Fruit fly (Drosophila melanogaster) whole organism, embryonic: ENCODE results near the gene CG31068.

Source experiments
- Abd-B ChIP-seq: fragments of 200-800 bp; sonication (Bioruptor generic); optimal IDR thresholded peaks from 2 replicates; lab custom pipeline; 2018; ENCODE audit warnings: missing biosample characterization, mild to moderate bottlenecking, missing genetic modification characterization, moderate library complexity
- Atf-2 ChIP-seq: fragments of 200-800 bp; sonication (Bioruptor generic); optimal IDR thresholded peaks from 2 replicates; lab custom pipeline; 2016; ENCODE audit warnings: missing biosample characterization, missing genetic modification characterization
- CG10366 ChIP-seq: fragments of 200-800 bp; sonication (Bioruptor generic); IDR thresholded peaks from 2 replicates; pipeline ENCODE4 v1.3.6; 2022; ENCODE audit warnings: missing biosample characterization, missing genetic modification characterization
- CG13775 ChIP-seq: fragments of 200-800 bp; sonication (Bioruptor generic); optimal IDR thresholded peaks from 3 replicates; lab custom pipeline; 2017; ENCODE audit warnings: missing biosample characterization, mild to moderate bottlenecking, missing genetic modification characterization
- CG1529 ChIP-seq: fragments of 200-800 bp; sonication (Bioruptor generic); optimal IDR thresholded peaks from 3 replicates; lab custom pipeline; 2018; ENCODE audit warnings: missing biosample characterization, missing genetic modification characterization
- CG16813 ChIP-seq: fragments of 200-800 bp; sonication (Bioruptor generic); IDR thresholded peaks from 3 replicates; pipeline ENCODE4 v1.3.6; 2022; ENCODE audit warnings: missing biosample characterization, missing genetic modification characterization; ENCODE audit not compliant: partially characterized antibody
- CG17328 ChIP-seq: fragments of 200-800 bp; sonication (Bioruptor generic); IDR thresholded peaks from 2 replicates; pipeline ENCODE4 v1.3.6; 2022; ENCODE audit warnings: missing biosample characterization, missing genetic modification characterization
- CG17359 ChIP-seq: fragments of 200-800 bp; sonication (Bioruptor generic); optimal IDR thresholded peaks from 3 replicates; lab custom pipeline; 2018; ENCODE audit warnings: missing biosample characterization, mild to moderate bottlenecking, missing genetic modification characterization, moderate library complexity
- CG18599 ChIP-seq: fragments of 200-800 bp; sonication (Bioruptor generic); optimal IDR thresholded peaks from 3 replicates; lab custom pipeline; 2017; ENCODE audit warnings: missing biosample characterization, missing genetic modification characterization, mild to moderate bottlenecking, moderate library complexity, missing genetic modification reagents
- CG2875 ChIP-seq: fragments of 200-800 bp; sonication (Bioruptor generic); optimal IDR thresholded peaks from 2 replicates; lab custom pipeline; 2017; ENCODE audit warnings: missing biosample characterization, mild to moderate bottlenecking, missing genetic modification characterization, missing genetic modification reagents
- CG30403 ChIP-seq: fragments of 200-800 bp; sonication (Bioruptor generic); optimal IDR thresholded peaks from 3 replicates; lab custom pipeline; 2016; ENCODE audit warnings: missing biosample characterization, missing genetic modification characterization
- CG30431 ChIP-seq: fragments of 200-800 bp; sonication (Bioruptor generic); optimal IDR thresholded peaks from 2 replicates; lab custom pipeline; 2017; ENCODE audit warnings: missing biosample characterization, missing genetic modification characterization
- CG32532 ChIP-seq: fragments of 200-800 bp; sonication (Bioruptor generic); IDR thresholded peaks from 2 replicates; pipeline ENCODE4 v1.3.6; 2022; ENCODE audit warnings: missing biosample characterization, missing genetic modification characterization
- CG32772 ChIP-seq: fragments of 200-800 bp; sonication (Bioruptor generic); IDR thresholded peaks from 2 replicates; pipeline ENCODE4 v1.3.6; 2022; ENCODE audit warnings: missing biosample characterization, missing genetic modification characterization
- CG4854 ChIP-seq: fragments of 200-800 bp; sonication (Bioruptor generic); optimal IDR thresholded peaks from 2 replicates; lab custom pipeline; 2016; ENCODE audit warnings: missing biosample characterization, missing genetic modification characterization, inconsistent platforms
- CG7271 ChIP-seq: fragments of 200-800 bp; sonication (Bioruptor generic); optimal IDR thresholded peaks from 2 replicates; lab custom pipeline; 2018; ENCODE audit warnings: missing biosample characterization, mild to moderate bottlenecking, missing genetic modification characterization, moderate library complexity
- CG8281 ChIP-seq: fragments of 200-800 bp; sonication (Bioruptor generic); optimal IDR thresholded peaks from 2 replicates; lab custom pipeline; 2018; ENCODE audit warnings: missing biosample characterization, mild to moderate bottlenecking, missing genetic modification characterization, moderate library complexity
- CG9437 ChIP-seq: fragments of 200-800 bp; sonication (Bioruptor generic); optimal IDR thresholded peaks from 2 replicates; lab custom pipeline; 2018; ENCODE audit warnings: missing biosample characterization, mild to moderate bottlenecking, missing genetic modification characterization
- D19A ChIP-seq: fragments of 200-800 bp; optimal IDR thresholded peaks from 3 replicates; lab custom pipeline; 2019; ENCODE audit warnings: missing biosample characterization, mild to moderate bottlenecking, missing genetic modification characterization, moderate library complexity
- Gsc ChIP-seq: fragments of 200-800 bp; sonication (Bioruptor generic); IDR thresholded peaks from 2 replicates; pipeline ENCODE4 v1.3.6; 2022; ENCODE audit warnings: missing biosample characterization, missing genetic modification characterization
- H15 ChIP-seq: fragments of 200-800 bp; sonication (Bioruptor generic); IDR thresholded peaks from 3 replicates; pipeline ENCODE4 v1.3.6; 2022; ENCODE audit warnings: missing biosample characterization, missing genetic modification characterization
- Hr39 ChIP-seq: fragments of >200 bp; optimal IDR thresholded peaks from 2 replicates; lab custom pipeline; 2017
- NFAT ChIP-seq: fragments of 200-800 bp; sonication (Bioruptor generic); IDR thresholded peaks from 2 replicates; pipeline ENCODE4 v1.3.6; 2022; ENCODE audit warnings: missing biosample characterization, missing genetic modification characterization
- Nf-YA ChIP-seq: fragments of 200-800 bp; sonication (Bioruptor generic); IDR thresholded peaks from 2 replicates; pipeline ENCODE4 v1.3.6; 2022; ENCODE audit warnings: missing biosample characterization, missing genetic modification characterization
- Nf-YC ChIP-seq: fragments of 200-800 bp; optimal IDR thresholded peaks from 3 replicates; lab custom pipeline; 2019; ENCODE audit warnings: missing biosample characterization, mild to moderate bottlenecking, missing genetic modification characterization, moderate library complexity
- Six4 ChIP-seq: fragments of 200-800 bp; sonication (Bioruptor generic); optimal IDR thresholded peaks from 2 replicates; lab custom pipeline; 2016; ENCODE audit warnings: missing biosample characterization, missing genetic modification characterization
- Sox100B ChIP-seq: fragments of 200-800 bp; sonication (Bioruptor generic); optimal IDR thresholded peaks from 3 replicates; lab custom pipeline; 2018; ENCODE audit warnings: missing biosample characterization, mild to moderate bottlenecking, missing genetic modification characterization
- abd-A ChIP-seq: fragments of 200-800 bp; sonication (Bioruptor generic); optimal IDR thresholded peaks from 3 replicates; lab custom pipeline; 2019; ENCODE audit warnings: missing biosample characterization, mild to moderate bottlenecking, missing genetic modification characterization, moderate library complexity
- btn ChIP-seq: fragments of 200-800 bp; sonication (Bioruptor generic); optimal IDR thresholded peaks from 2 replicates; lab custom pipeline; 2016; ENCODE audit warnings: missing biosample characterization, missing genetic modification characterization
- cad ChIP-seq: fragments of >200 bp; optimal IDR thresholded peaks from 2 replicates; lab custom pipeline; 2017; ENCODE audit warnings: missing biosample characterization, missing genetic modification characterization
- chif ChIP-seq, 2 experiments: fragments of 200-800 bp; sonication (Bioruptor generic); optimal IDR thresholded peaks; 3 replicates each; lab custom pipeline; 2016; ENCODE audit warnings: missing biosample characterization in 2 of 2, missing genetic modification characterization in 2 of 2
- crol ChIP-seq: fragments of 200-800 bp; sonication (Bioruptor generic); IDR thresholded peaks from 2 replicates; pipeline ENCODE4 v1.3.6; 2022; ENCODE audit warnings: missing biosample characterization, missing genetic modification characterization
- da ChIP-seq: fragments of 200-800 bp; sonication (Bioruptor generic); optimal IDR thresholded peaks from 2 replicates; lab custom pipeline; 2016; ENCODE audit warnings: missing biosample characterization, missing genetic modification characterization
- exex ChIP-seq: fragments of 200-800 bp; sonication (Bioruptor generic); optimal IDR thresholded peaks from 4 replicates; lab custom pipeline; 2018; ENCODE audit warnings: missing biosample characterization, mild to moderate bottlenecking, missing genetic modification characterization, moderate library complexity
- her ChIP-seq: fragments of 200-800 bp; sonication (Bioruptor generic); optimal IDR thresholded peaks from 2 replicates; lab custom pipeline; 2016; ENCODE audit warnings: missing biosample characterization, missing genetic modification characterization
- jing ChIP-seq: fragments of 200-800 bp; sonication (Bioruptor generic); optimal IDR thresholded peaks from 2 replicates; lab custom pipeline; 2018; ENCODE audit warnings: missing biosample characterization, mild to moderate bottlenecking, missing genetic modification characterization
- lilli ChIP-seq: fragments of 200-800 bp; sonication (Bioruptor generic); optimal IDR thresholded peaks from 3 replicates; lab custom pipeline; 2016; ENCODE audit warnings: missing biosample characterization, missing genetic modification characterization
- maf-S ChIP-seq: fragments of 200-800 bp; sonication (Bioruptor generic); optimal IDR thresholded peaks from 2 replicates; lab custom pipeline; 2016; ENCODE audit warnings: missing biosample characterization, missing genetic modification characterization
- nau ChIP-seq: fragments of 200-800 bp; sonication (Bioruptor generic); optimal IDR thresholded peaks from 3 replicates; lab custom pipeline; 2017; ENCODE audit warnings: missing biosample characterization, mild to moderate bottlenecking, missing genetic modification characterization, missing genetic modification reagents
- oc ChIP-seq: fragments of 200-800 bp; sonication (Bioruptor generic); optimal IDR thresholded peaks from 2 replicates; lab custom pipeline; 2018; ENCODE audit warnings: missing biosample characterization, mild to moderate bottlenecking, missing genetic modification characterization, moderate library complexity
- odd ChIP-seq: fragments of 200-800 bp; sonication (Bioruptor generic); optimal IDR thresholded peaks from 2 replicates; lab custom pipeline; 2017; ENCODE audit warnings: missing biosample characterization, mild to moderate bottlenecking, missing genetic modification characterization
- rib ChIP-seq: fragments of 200-800 bp; sonication (Bioruptor generic); IDR thresholded peaks from 2 replicates; pipeline ENCODE4 v1.3.6; 2022; ENCODE audit warnings: missing biosample characterization, missing genetic modification characterization
- row ChIP-seq: fragments of 200-800 bp; sonication (Bioruptor generic); IDR thresholded peaks from 3 replicates; pipeline ENCODE4 v1.3.6; 2022; ENCODE audit warnings: missing biosample characterization, missing genetic modification characterization
- seq ChIP-seq: fragments of 200-800 bp; sonication (Bioruptor generic); IDR thresholded peaks from 2 replicates; pipeline ENCODE4 v1.3.6; 2022; ENCODE audit warnings: missing biosample characterization, missing genetic modification characterization
- slou ChIP-seq: fragments of 200-800 bp; sonication (Bioruptor generic); optimal IDR thresholded peaks from 3 replicates; lab custom pipeline; 2016; ENCODE audit warnings: missing biosample characterization, missing genetic modification characterization
- sr ChIP-seq: fragments of 200-800 bp; sonication (Bioruptor generic); IDR thresholded peaks from 3 replicates; pipeline ENCODE4 v1.3.6; 2022; ENCODE audit warnings: missing biosample characterization, missing genetic modification characterization
- trem ChIP-seq: fragments of 200-800 bp; optimal IDR thresholded peaks from 3 replicates; lab custom pipeline; 2019; ENCODE audit warnings: missing biosample characterization, mild to moderate bottlenecking, missing genetic modification characterization, moderate library complexity
- tup ChIP-seq: fragments of 200-800 bp; sonication (Bioruptor generic); optimal IDR thresholded peaks from 2 replicates; lab custom pipeline; 2016; ENCODE audit warnings: missing biosample characterization, mild to moderate bottlenecking, missing genetic modification characterization, moderate library complexity
- twi ChIP-seq: fragments of 200-800 bp; optimal IDR thresholded peaks from 2 replicates; lab custom pipeline; 2019; ENCODE audit warnings: missing biosample characterization, mild to moderate bottlenecking, missing genetic modification characterization, moderate library complexity
- zfh1 ChIP-seq: fragments of 200-800 bp; sonication (Bioruptor generic); IDR thresholded peaks from 3 replicates; pipeline ENCODE4 v1.3.6; 2022; ENCODE audit warnings: missing biosample characterization, missing genetic modification characterization

Gene CG31068

DNA sequence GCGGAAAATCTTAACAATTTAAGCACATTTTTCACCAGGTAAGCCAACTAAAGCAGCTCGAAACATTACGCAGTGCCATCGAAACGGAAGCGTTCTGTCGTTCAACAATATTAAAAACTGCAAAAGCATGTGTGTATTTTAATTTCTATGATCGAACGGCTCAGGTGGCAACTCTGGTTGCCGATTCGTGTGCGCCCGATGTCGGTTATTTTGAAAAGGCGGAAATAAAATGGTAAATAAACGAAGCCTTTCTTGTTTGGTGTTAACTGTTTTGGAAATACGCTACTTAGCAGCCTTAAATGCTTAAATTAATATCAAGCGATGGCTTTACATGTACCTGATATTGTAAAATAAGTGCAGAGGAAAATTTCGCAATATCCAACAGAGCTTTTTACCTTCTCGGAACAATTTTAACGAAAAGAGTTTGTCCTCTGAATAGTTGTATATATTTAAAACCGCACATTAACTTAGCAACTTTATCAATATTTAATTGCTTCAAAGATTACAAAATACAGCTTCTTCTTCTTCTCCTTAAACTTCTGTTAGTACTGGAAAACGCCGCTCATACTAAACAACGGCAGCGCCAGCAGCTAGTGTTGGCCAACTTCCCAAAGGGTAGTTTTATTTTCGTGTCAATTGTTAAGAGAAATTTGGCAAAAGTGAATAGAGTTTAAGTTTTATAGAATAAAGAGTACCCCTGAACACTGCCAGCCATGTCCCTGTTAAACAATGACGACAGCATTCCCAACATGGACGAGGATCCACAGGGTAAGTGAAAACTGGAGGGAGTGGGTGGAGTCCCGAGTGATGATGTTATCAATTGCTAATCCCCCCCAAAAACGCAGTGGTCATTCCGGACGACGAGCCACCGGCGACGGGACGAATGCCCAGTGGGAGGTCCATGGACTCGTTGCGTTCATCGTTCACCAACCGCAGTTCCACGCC is 39.9 kb downstream of the CG31068 start, which contains the start of gene CG5934 (continued):
- TF ChIP-seq CG7271 (tag; lab: Kevin White, UChicago) (no peak), CG32772 (no peak), Nf-YA (GFP tag; lab: Robert Waterston, UW) (no peak), oc (tag; lab: Kevin White, UChicago) (no peak), CG8281 (no peak), Nf-YC (tag; lab: Kevin White, UChicago) (peak; percentile 5), CG9437 (no peak), trem (tag; lab: Kevin White, UChicago) (peak; percentile 49), CG13775 (GFP tag; lab: Kevin White, UChicago) (peak; percentile 10), maf-S (GFP tag; lab: Kevin White, UChicago) (peak; percentile 35), her (GFP tag; lab: Kevin White, UChicago) (peak; percentile 31), nau (GFP tag; lab: Kevin White, UChicago) (no peak), Atf-2 (GFP tag; lab: Kevin White, UChicago) (peak; percentile 40), zfh1 (GFP tag; lab: Robert Waterston, UW) (peak; percentile 18; the same call in 1 of the 3 replicates), CG18599 (GFP tag; lab: Kevin White, UChicago) (peak; percentile 45), crol (GFP tag; lab: Robert Waterston, UW) (no peak), Sox100B (peak; percentile 34), CG17359 (tag; lab: Kevin White, UChicago) (peak; percentile 35), btn (GFP tag; lab: Kevin White, UChicago) (no peak), Hr39 (no peak), rib (GFP tag; lab: Robert Waterston, UW) (no peak), lilli (GFP tag; lab: Kevin White, UChicago) (peak; percentile 44), CG4854 (GFP tag; lab: Kevin White, UChicago) (no peak), CG10366 (GFP tag; lab: Robert Waterston, UW) (peak; percentile 23; the same call in 1 of the 2 replicates), Abd-B (GFP tag; lab: Kevin White, UChicago) (peak; percentile 32), CG32532 (GFP tag; lab: Robert Waterston, UW) (no peak), da (GFP tag; lab: Kevin White, UChicago) (no peak), cad (GFP tag; lab: Kevin White, UChicago) (no peak), slou (GFP tag; lab: Kevin White, UChicago) (no peak), H15 (no peak), tup (GFP tag; lab: Kevin White, UChicago) (no peak), chif (GFP tag; optimal IDR thresholded peaks at IDR 0.05; lab: Kevin White, UChicago) (no peak), sr (GFP tag; lab: Robert Waterston, UW) (no peak), CG2875 (GFP tag; lab: Kevin White, UChicago) (no peak), NFAT (peak; percentile 59; the same call in 1 of the 2 replicates), CG1529 (GFP tag; lab: Kevin White, UChicago) (peak; percentile 8), Gsc (GFP tag; lab: Robert Waterston, UW) (no peak), row (GFP tag; lab: Robert Waterston, UW) (0 out of 3 replicates have a peak, but pooled peaks have one; percentile 9), jing (GFP tag; lab: Kevin White, UChicago) (no peak), D19A (no peak), odd (GFP tag; lab: Kevin White, UChicago) (no peak), seq (GFP tag; lab: Robert Waterston, UW) (no peak), twi (no peak), CG30431 (GFP tag; lab: Kevin White, UChicago) (no peak), exex (tag; lab: Kevin White, UChicago) (peak; percentile 47), Six4 (GFP tag; lab: Kevin White, UChicago) (no peak), CG30403 (GFP tag; lab: Kevin White, UChicago) (peak; percentile 41), abd-A (tag; lab: Kevin White, UChicago) (no peak), CG16813 (0 out of 3 replicates have a peak, but pooled peaks have one; percentile 20), CG17328 (GFP tag; lab: Robert Waterston, UW) (no peak)
